Fruit fly (Drosophila melanogaster): ENCODE results near the gene CG4935.

CG4935 gene

DNA sequence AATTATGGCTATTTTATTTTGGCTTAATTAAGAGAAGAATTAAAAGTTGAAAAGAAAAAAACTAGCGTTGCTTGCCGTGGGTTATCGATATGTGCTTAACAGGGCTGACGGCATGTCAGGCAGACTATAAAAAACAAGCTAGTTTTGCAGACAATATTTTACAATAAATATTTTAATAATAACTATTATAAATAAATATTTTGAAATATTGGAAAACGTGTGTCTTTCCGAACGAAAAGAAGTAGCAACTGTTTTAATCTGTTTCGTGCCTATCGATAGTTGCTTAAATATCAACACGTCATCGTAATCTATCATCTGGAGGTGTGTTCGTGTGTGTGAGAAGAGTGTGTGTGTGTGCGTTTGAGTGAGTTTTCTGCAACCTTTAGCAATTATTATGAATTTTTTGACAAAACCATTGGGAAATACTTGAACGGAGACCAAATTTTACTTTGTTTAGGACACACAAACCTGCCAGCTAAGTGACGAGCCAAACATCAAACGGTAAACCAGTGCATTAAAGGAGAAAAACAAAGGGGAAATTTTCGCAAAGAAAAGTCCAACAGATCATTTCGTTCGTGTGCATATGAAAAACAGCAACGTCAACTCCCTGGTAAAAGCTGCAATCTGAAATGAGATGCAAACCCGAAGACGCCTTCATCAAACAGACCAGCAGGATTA is 45.2 kb downstream of the CG4935 start, which contains the start of the genes CG5861 and Syx5 (continued):
- TF ChIP-seq tgo (GFP tag; IDR thresholded peaks at IDR 0.05) (peak; percentile 56; the same call in 2 of the 3 replicates), pnt (GFP tag; optimal IDR thresholded peaks at IDR 0.05) (no peak), Hand (GFP tag; optimal IDR thresholded peaks at IDR 0.05) (no peak), CG42726 (GFP tag; IDR thresholded peaks at IDR 0.05; ENCODE audit: partially characterized antibody) (peak; percentile 69; the same call in 1 of the 2 replicates), so (GFP tag; IDR thresholded peaks at IDR 0.05) (no peak), salm (tag; optimal IDR thresholded peaks at IDR 0.05) (peak; percentile 45), lola (GFP tag; optimal IDR thresholded peaks at IDR 0.05) (peak in 1 of 3 experiments; percentile 36), wdn (GFP tag; IDR thresholded peaks at IDR 0.05) (no peak), CG6813 (GFP tag; optimal IDR thresholded peaks at IDR 0.05) (no peak), da (GFP tag; optimal IDR thresholded peaks at IDR 0.05) (no peak), CG8359 (GFP tag; optimal IDR thresholded peaks at IDR 0.05; ENCODE audit: borderline replicate concordance) (no peak), prd (optimal IDR thresholded peaks at IDR 0.05) (no peak), prd (GFP tag; IDR thresholded peaks at IDR 0.05) (peak; percentile 67), CG7556 (GFP tag; optimal IDR thresholded peaks at IDR 0.05) (peak; percentile 51), CG3163 (GFP tag; optimal IDR thresholded peaks at IDR 0.05) (no peak), ato (GFP tag; IDR thresholded peaks at IDR 0.05; ENCODE audit: partially characterized antibody) (peak; percentile 78; the same call in 1 of the 2 replicates), CG1647 (GFP tag; optimal IDR thresholded peaks at IDR 0.05) (no peak), CG8944 (GFP tag; optimal IDR thresholded peaks at IDR 0.05) (no peak), Dfd (GFP tag; optimal IDR thresholded peaks at IDR 0.05) (no peak), al (GFP tag; IDR thresholded peaks at IDR 0.05) (peak; percentile 60), CG14965 (GFP tag; optimal IDR thresholded peaks at IDR 0.05; ENCODE audit: borderline replicate concordance) (no peak), tio (GFP tag; optimal IDR thresholded peaks at IDR 0.05) (no peak), klu (GFP tag; IDR thresholded peaks at IDR 0.05) (no peak), CG15073 (GFP tag; optimal IDR thresholded peaks at IDR 0.05) (no peak), CG1233 (GFP tag; optimal IDR thresholded peaks at IDR 0.05) (peak; percentile 29), slou (GFP tag; optimal IDR thresholded peaks at IDR 0.05) (no peak), CG30020 (tag; optimal IDR thresholded peaks at IDR 0.05) (peak; percentile 77), stc (GFP tag; IDR thresholded peaks at IDR 0.05) (no peak), tx (GFP tag; optimal IDR thresholded peaks at IDR 0.05) (no peak), HHEX (GFP tag; optimal IDR thresholded peaks at IDR 0.05) (no peak), CG7357 (GFP tag; IDR thresholded peaks at IDR 0.05) (0 out of 3 replicates have a peak, but pooled peaks have one; percentile 16), CG7987 (GFP tag; optimal IDR thresholded peaks at IDR 0.05) (peak; percentile 17), BEAF-32 (GFP tag; optimal IDR thresholded peaks at IDR 0.05) (peak; percentile 86), CG12104 (GFP tag; optimal IDR thresholded peaks at IDR 0.05) (no peak), YL-1 (GFP tag; optimal IDR thresholded peaks at IDR 0.05) (peak; percentile 95), tna (GFP tag; IDR thresholded peaks at IDR 0.05; ENCODE audit: partially characterized antibody) (peak; percentile 79), sima (GFP tag; optimal IDR thresholded peaks at IDR 0.05) (no peak), E2f1 (GFP tag; IDR thresholded peaks at IDR 0.05) (no peak), CG6272 (GFP tag; IDR thresholded peaks at IDR 0.05) (0 out of 2 replicates have a peak, but pooled peaks have one; percentile 59), Taf1 (GFP tag; IDR thresholded peaks at IDR 0.05) (no peak), ase (GFP tag; IDR thresholded peaks at IDR 0.05) (no peak), vnd (GFP tag; IDR thresholded peaks at IDR 0.05; ENCODE audit: partially characterized antibody) (peak; percentile 93), Mrtf (GFP tag; IDR thresholded peaks at IDR 0.05) (no peak), CoRest (tag; optimal IDR thresholded peaks at IDR 0.05) (peak; percentile 72), Drgx (GFP tag; IDR thresholded peaks at IDR 0.05) (no peak), crol (GFP tag; IDR thresholded peaks at IDR 0.05) (no peak), lbe (GFP tag; optimal IDR thresholded peaks at IDR 0.05) (peak; percentile 82), rib (GFP tag; IDR thresholded peaks at IDR 0.05) (no peak), pfk (GFP tag; optimal IDR thresholded peaks at IDR 0.05) (no peak), cwo (GFP tag; optimal IDR thresholded peaks at IDR 0.05) (peak; percentile 13)
